Fruit fly (Drosophila melanogaster): ENCODE measurements around the gene SNF4Agamma.

Gene SNF4Agamma

dm6 chr3R:21140458-21140857, at the start of gene SNF4Agamma:
SNF4Agamma (plus strand) TSS chr3R:21140739.
- TF ChIP-seq Jra (GFP tag; optimal IDR thresholded peaks at IDR 0.05), result no peak
- TF ChIP-seq HLH106 (tag; optimal IDR thresholded peaks at IDR 0.05), result peak; percentile 51
- TF ChIP-seq CG9705 (GFP tag; optimal IDR thresholded peaks at IDR 0.05), result no peak
- TF ChIP-seq Myc (optimal IDR thresholded peaks at IDR 0.05), result peak; percentile 37
- TF ChIP-seq foxo (GFP tag; optimal IDR thresholded peaks at IDR 0.05), result peak in 1 of 2 experiments; percentile 29
- no peak for TF ChIP-seq GATAd (GFP tag; optimal IDR thresholded peaks at IDR 0.05)
- TF ChIP-seq dl (GFP tag; optimal IDR thresholded peaks at IDR 0.05; ENCODE audit: insufficient read depth in 1 of 2, partially characterized antibody in 2 of 2), result no peak
- TF ChIP-seq Sp1 (GFP tag; optimal IDR thresholded peaks at IDR 0.05), result peak; percentile 20
- TF ChIP-seq brk (GFP tag; optimal IDR thresholded peaks at IDR 0.05), result no peak
- TF ChIP-seq woc (GFP tag; optimal IDR thresholded peaks at IDR 0.05), result peak; percentile 12
- TF ChIP-seq dsf (GFP tag; optimal IDR thresholded peaks at IDR 0.05; ENCODE audit: borderline replicate concordance), result no peak
- TF ChIP-seq Mio (GFP tag; optimal IDR thresholded peaks at IDR 0.05), result no peak
- no peak for TF ChIP-seq CG32264 (GFP tag; optimal IDR thresholded peaks at IDR 0.05)
- TF ChIP-seq psq (GFP tag; optimal IDR thresholded peaks at IDR 0.05), result no peak
- TF ChIP-seq Abd-B (GFP tag; optimal IDR thresholded peaks at IDR 0.05), result no peak
- no peak for TF ChIP-seq CrebA (GFP tag; optimal IDR thresholded peaks at IDR 0.05; ENCODE audit: borderline replicate concordance)
- TF ChIP-seq ey (GFP tag; optimal IDR thresholded peaks at IDR 0.05), result no peak
- no peak for TF ChIP-seq sv (GFP tag; optimal IDR thresholded peaks at IDR 0.05)
- TF ChIP-seq usp (GFP tag; optimal IDR thresholded peaks at IDR 0.05), result no peak
- no peak for TF ChIP-seq lola (GFP tag; optimal IDR thresholded peaks at IDR 0.05)
- TF ChIP-seq Hr78 (GFP tag; optimal IDR thresholded peaks at IDR 0.05), result no peak
- TF ChIP-seq sage (GFP tag; optimal IDR thresholded peaks at IDR 0.05), result no peak
- TF ChIP-seq pan (optimal IDR thresholded peaks at IDR 0.05), result no peak
- TF ChIP-seq fru (GFP tag; optimal IDR thresholded peaks at IDR 0.05), result no peak
- TF ChIP-seq Dif (GFP tag; optimal IDR thresholded peaks at IDR 0.05; ENCODE audit: partially characterized antibody), result no peak
- no peak for TF ChIP-seq N (GFP tag; optimal IDR thresholded peaks at IDR 0.05)
- TF ChIP-seq OdsH (GFP tag; optimal IDR thresholded peaks at IDR 0.05), result no peak
- no peak for TF ChIP-seq Rel (GFP tag; optimal IDR thresholded peaks at IDR 0.05)
- TF ChIP-seq Rel (tag; optimal IDR thresholded peaks at IDR 0.05), result peak; percentile 30
- TF ChIP-seq Vsx2 (GFP tag; optimal IDR thresholded peaks at IDR 0.05; ENCODE audit: partially characterized antibody), result no peak
- no peak for TF ChIP-seq Hnf4 (GFP tag; optimal IDR thresholded peaks at IDR 0.05)
- no peak for TF ChIP-seq Dfd (GFP tag; optimal IDR thresholded peaks at IDR 0.05)
- TF ChIP-seq jim (GFP tag; optimal IDR thresholded peaks at IDR 0.05), result no peak
- no peak for TF ChIP-seq tai (GFP tag; optimal IDR thresholded peaks at IDR 0.05)
- no peak for TF ChIP-seq dmrt93B (GFP tag; optimal IDR thresholded peaks at IDR 0.05)
- TF ChIP-seq rgr (GFP tag; optimal IDR thresholded peaks at IDR 0.05), result peak; percentile 24
- TF ChIP-seq Hr83 (GFP tag; optimal IDR thresholded peaks at IDR 0.05; ENCODE audit: poor library complexity, severe bottlenecking), result no peak
- no peak for TF ChIP-seq br (GFP tag; optimal IDR thresholded peaks at IDR 0.05)
- TF ChIP-seq h (GFP tag; optimal IDR thresholded peaks at IDR 0.05), result no peak

dm6 chr3R:21091500-21091899, 49.0 kb upstream of the SNF4Agamma start:
- TF ChIP-seq CG32264 (GFP tag; optimal IDR thresholded peaks at IDR 0.05) (no peak), GATAd (GFP tag; optimal IDR thresholded peaks at IDR 0.05) (no peak), rgr (GFP tag; optimal IDR thresholded peaks at IDR 0.05) (no peak), dl (GFP tag; optimal IDR thresholded peaks at IDR 0.05; ENCODE audit: insufficient read depth in 1 of 2, partially characterized antibody in 2 of 2) (no peak), psq (GFP tag; optimal IDR thresholded peaks at IDR 0.05) (no peak), Vsx2 (GFP tag; optimal IDR thresholded peaks at IDR 0.05; ENCODE audit: partially characterized antibody) (no peak), br (GFP tag; optimal IDR thresholded peaks at IDR 0.05) (no peak)

- no peak for TF ChIP-seq OdsH (GFP tag; optimal IDR thresholded peaks at IDR 0.05)
- TF ChIP-seq Abd-B (GFP tag; optimal IDR thresholded peaks at IDR 0.05), result no peak
- TF ChIP-seq sage (GFP tag; optimal IDR thresholded peaks at IDR 0.05), result no peak
- no peak for TF ChIP-seq HLH106 (tag; optimal IDR thresholded peaks at IDR 0.05)
- no peak for TF ChIP-seq Mio (GFP tag; optimal IDR thresholded peaks at IDR 0.05)
- no peak for TF ChIP-seq fru (GFP tag; optimal IDR thresholded peaks at IDR 0.05)
- TF ChIP-seq lola (GFP tag; optimal IDR thresholded peaks at IDR 0.05), result no peak
- TF ChIP-seq psq (GFP tag; optimal IDR thresholded peaks at IDR 0.05), result no peak
- no peak for TF ChIP-seq Vsx2 (GFP tag; optimal IDR thresholded peaks at IDR 0.05; ENCODE audit: partially characterized antibody)
- no peak for TF ChIP-seq Hr78 (GFP tag; optimal IDR thresholded peaks at IDR 0.05)
- TF ChIP-seq Sp1 (GFP tag; optimal IDR thresholded peaks at IDR 0.05), result no peak
- no peak for TF ChIP-seq pan (optimal IDR thresholded peaks at IDR 0.05)
- TF ChIP-seq rgr (GFP tag; optimal IDR thresholded peaks at IDR 0.05), result no peak
- no peak for TF ChIP-seq Dfd (GFP tag; optimal IDR thresholded peaks at IDR 0.05)
- no peak for TF ChIP-seq Dif (GFP tag; optimal IDR thresholded peaks at IDR 0.05; ENCODE audit: partially characterized antibody)
- TF ChIP-seq Hr83 (GFP tag; optimal IDR thresholded peaks at IDR 0.05; ENCODE audit: poor library complexity, severe bottlenecking), result no peak
- no peak for TF ChIP-seq woc (GFP tag; optimal IDR thresholded peaks at IDR 0.05)
- no peak for TF ChIP-seq Jra (GFP tag; optimal IDR thresholded peaks at IDR 0.05)
Observed at dm6 chr3R:21092036-21092435, 48.5 kb upstream of the SNF4Agamma start.
